Worm (Caenorhabditis elegans) whole organism, L4/young adult: ENCODE data around the gene her-1.

Experiments used
- W03F9.2 ChIP-seq: fragments of 150-350 bp; optimal IDR thresholded peaks from 2 replicates; lab custom pipeline; 2014; ENCODE audit warnings: missing biosample characterization, missing genetic modification characterization
- dao-5 ChIP-seq: sonication (generic microtip); optimal IDR thresholded peaks from 2 replicates; lab custom pipeline; 2016; ENCODE audit warnings: missing genotype, missing genetic modification characterization, moderate library complexity, missing compliant biosample characterization
- him-1 ChIP-seq: sonication (generic microtip); optimal IDR thresholded peaks from 2 replicates; lab custom pipeline; 2016; ENCODE audit warnings: missing genotype, missing genetic modification reagents, missing genetic modification characterization, missing compliant biosample characterization

ce11 chrV:9685559-9685958 is 11.3 kb upstream of the her-1 start, which contains the start of gene ZK287.4:
- no peak for TF ChIP-seq him-1 (tag; lab: Kevin White, UChicago)
- TF ChIP-seq W03F9.2 (tag; lab: Kevin White, UChicago), result no peak
- TF ChIP-seq dao-5 (tag; lab: Kevin White, UChicago), result no peak
